Comparison of ENCODE assay signal across 2 worm cellular contexts in the genomic region with DNA sequence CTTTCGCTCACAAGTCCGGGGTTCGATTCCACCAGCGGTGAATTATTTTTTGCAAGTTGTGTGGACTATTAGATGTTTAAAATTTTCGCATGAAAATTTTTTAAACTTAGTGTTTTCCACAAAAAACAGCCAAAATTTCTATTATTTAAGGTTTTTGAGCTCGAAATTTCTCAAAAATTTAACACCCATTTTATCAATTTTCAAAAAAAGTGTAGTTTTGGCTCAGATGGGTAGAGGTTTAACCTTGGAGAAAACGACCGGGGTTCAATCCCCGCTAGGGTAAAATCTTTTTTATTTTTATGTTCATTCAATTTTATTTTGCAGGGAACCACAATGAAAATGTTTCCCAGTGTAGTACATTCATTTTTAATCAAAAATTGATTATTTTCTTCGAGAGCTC.
TF ChIP-seq lines count a peak whose summit lies in the region.

No protein-coding gene starts in this region.

TF ChIP-seq in whole organism, L4 larva, 104 proteins besides CTCF, POLR2A, EP300 and RAD21:
- no peak for TF ChIP-seq arid-1 (GFP tag; conservative IDR thresholded peaks at IDR 0.05; lab: Robert Waterston, UW)
- TF ChIP-seq set-16 (GFP tag; IDR thresholded peaks at IDR 0.05; lab: Robert Waterston, UW): no peak
- peak; percentile 11 for TF ChIP-seq lin-13 (GFP tag; optimal IDR thresholded peaks at IDR 0.05; lab: Kevin White, UChicago)
- no peak for TF ChIP-seq T20F7.1 (GFP tag; optimal IDR thresholded peaks at IDR 0.05; lab: Kevin White, UChicago)
- no peak for TF ChIP-seq ces-1 (GFP tag; optimal IDR thresholded peaks at IDR 0.05; lab: Kevin White, UChicago)
- TF ChIP-seq snpc-1.2 (GFP tag; IDR thresholded peaks at IDR 0.05; lab: Robert Waterston, UW): no peak
- TF ChIP-seq fkh-10 (GFP tag; optimal IDR thresholded peaks at IDR 0.05; lab: Kevin White, UChicago): no peak
- TF ChIP-seq lin-38 (GFP tag; IDR thresholded peaks at IDR 0.05; lab: Robert Waterston, UW): peak; percentile 40
- no peak for TF ChIP-seq ama-1 (optimal IDR thresholded peaks at IDR 0.05; lab: Kevin White, UChicago)
- no peak for TF ChIP-seq mdt-29 (GFP tag; IDR thresholded peaks at IDR 0.05; lab: Robert Waterston, UW)
- no peak for TF ChIP-seq zfp-2 (tag; optimal IDR thresholded peaks at IDR 0.05; lab: Kevin White, UChicago)
- TF ChIP-seq aha-1 (tag; lab: Kevin White, UChicago): peak; percentile 27
- no peak for TF ChIP-seq lim-7 (GFP tag; IDR thresholded peaks at IDR 0.05; lab: Robert Waterston, UW)
- TF ChIP-seq zip-11 (GFP tag; IDR thresholded peaks at IDR 0.05; lab: Robert Waterston, UW): no peak
- TF ChIP-seq F10B5.3 (tag; optimal IDR thresholded peaks at IDR 0.05; lab: Kevin White, UChicago): no peak

TF ChIP-seq in whole organism, young adult, 124 proteins besides CTCF, POLR2A, EP300 and RAD21:
- TF ChIP-seq mxl-1 (tag; optimal IDR thresholded peaks at IDR 0.05; lab: Kevin White, UChicago) (no peak), him-1 (tag; optimal IDR thresholded peaks at IDR 0.05; lab: Kevin White, UChicago) (no peak), zfh-2 (GFP tag; conservative IDR thresholded peaks at IDR 0.05; lab: Robert Waterston, UW) (no peak), F33H1.4 (GFP tag; IDR thresholded peaks at IDR 0.05; lab: Robert Waterston, UW) (no peak), ceh-100 (GFP tag; IDR thresholded peaks at IDR 0.05; lab: Robert Waterston, UW) (no peak), Y56A3A.18 (GFP tag; IDR thresholded peaks at IDR 0.05; lab: Robert Waterston, UW) (no peak), ztf-18 (tag; optimal IDR thresholded peaks at IDR 0.05; lab: Kevin White, UChicago) (peak; percentile 32), B0019.2 (GFP tag; conservative IDR thresholded peaks at IDR 0.05; lab: Robert Waterston, UW) (no peak), rpc-1 (optimal IDR thresholded peaks at IDR 0.05; lab: Kevin White, UChicago) (peak; percentile 41), rpc-1 (tag; optimal IDR thresholded peaks at IDR 0.05; lab: Kevin White, UChicago) (peak; percentile 74), T07F8.4 (tag; optimal IDR thresholded peaks at IDR 0.05; lab: Kevin White, UChicago) (no peak), xnd-1 (tag; optimal IDR thresholded peaks at IDR 0.05; lab: Kevin White, UChicago) (no peak), hsf-1 (GFP tag; IDR thresholded peaks at IDR 0.05; lab: Robert Waterston, UW) (no peak), C06A6.2 (GFP tag; conservative IDR thresholded peaks at IDR 0.05; lab: Robert Waterston, UW) (no peak), F23B12.7 (tag; optimal IDR thresholded peaks at IDR 0.05; lab: Kevin White, UChicago; ENCODE audit: insufficient read depth) (no peak), lin-26 (GFP tag; IDR thresholded peaks at IDR 0.05; lab: Robert Waterston, UW) (peak; percentile 8; the same call in 1 of the 2 replicates), rec-8 (tag; optimal IDR thresholded peaks at IDR 0.05; lab: Kevin White, UChicago) (peak in 1 of 2 experiments; percentile 39), tbp1 (GFP tag; optimal IDR thresholded peaks at IDR 0.05; lab: Kevin White, UChicago) (peak; percentile 82), akir-1 (GFP tag; optimal IDR thresholded peaks at IDR 0.05; lab: Kevin White, UChicago) (no peak), B0261.1 (tag; optimal IDR thresholded peaks at IDR 0.05; lab: Kevin White, UChicago) (peak; percentile 54), die-1 (tag; optimal IDR thresholded peaks at IDR 0.05; lab: Kevin White, UChicago) (peak; percentile 44)
TF ChIP-seq in whole organism, young adult: peak in this region for 7.
